Worm (Caenorhabditis elegans): ENCODE data around the gene gldi-4.

The gldi-4 gene

ce11 chrIV:7035823-7036222 is 18.4 kb downstream of the gldi-4 start, which contains the start of gene C06G3.3:
C06G3.3 (plus strand) TSS chrIV:7036123.
- TF ChIP-seq nfya-1 (tag; optimal IDR thresholded peaks at IDR 0.05), result no peak
- no peak for TF ChIP-seq pha-4 (tag; optimal IDR thresholded peaks at IDR 0.05)
- no peak for TF ChIP-seq pros-1 (tag; optimal IDR thresholded peaks at IDR 0.05)
- TF ChIP-seq unc-3 (GFP tag; conservative IDR thresholded peaks at IDR 0.05), result no peak
- no peak for TF ChIP-seq unc-3 (tag; optimal IDR thresholded peaks at IDR 0.05)
- TF ChIP-seq unc-55 (GFP tag; optimal IDR thresholded peaks at IDR 0.05), result no peak
- no peak for TF ChIP-seq pax-1 (tag; optimal IDR thresholded peaks at IDR 0.05)
- no peak for TF ChIP-seq rnt-1 (tag; optimal IDR thresholded peaks at IDR 0.05)
- no peak for TF ChIP-seq hlh-6 (tag; optimal IDR thresholded peaks at IDR 0.05)
- TF ChIP-seq ceh-22 (tag; optimal IDR thresholded peaks at IDR 0.05), result no peak
- TF ChIP-seq ceh-48 (tag; optimal IDR thresholded peaks at IDR 0.05), result no peak
- TF ChIP-seq fax-1 (tag; optimal IDR thresholded peaks at IDR 0.05), result no peak
- TF ChIP-seq sox-4 (tag; optimal IDR thresholded peaks at IDR 0.05), result no peak
- no peak for TF ChIP-seq C08G9.2 (tag; optimal IDR thresholded peaks at IDR 0.05)
- TF ChIP-seq ceh-19 (GFP tag; optimal IDR thresholded peaks at IDR 0.05), result no peak

- no peak for TF ChIP-seq C38D4.7 (GFP tag; optimal IDR thresholded peaks at IDR 0.05)
- TF ChIP-seq elt-4 (tag; optimal IDR thresholded peaks at IDR 0.05), result no peak
- no peak for TF ChIP-seq lin-11 (tag; optimal IDR thresholded peaks at IDR 0.05)
- TF ChIP-seq hlh-13 (GFP tag; optimal IDR thresholded peaks at IDR 0.05), result no peak
- no peak for TF ChIP-seq nfya-1 (tag; optimal IDR thresholded peaks at IDR 0.05)
- TF ChIP-seq ceh-6 (GFP tag; optimal IDR thresholded peaks at IDR 0.05), result no peak
- no peak for TF ChIP-seq syd-9 (tag; optimal IDR thresholded peaks at IDR 0.05)
- TF ChIP-seq ceh-22 (tag; optimal IDR thresholded peaks at IDR 0.05), result no peak
- no peak for TF ChIP-seq ceh-14 (tag; optimal IDR thresholded peaks at IDR 0.05)
- no peak for TF ChIP-seq pha-2 (tag; optimal IDR thresholded peaks at IDR 0.05)
- no peak for TF ChIP-seq nhr-11 (tag; optimal IDR thresholded peaks at IDR 0.05)
- no peak for TF ChIP-seq ets-4 (tag; optimal IDR thresholded peaks at IDR 0.05)
- TF ChIP-seq gmeb-2 (tag; optimal IDR thresholded peaks at IDR 0.05), result no peak
- TF ChIP-seq Y22D7AL.16 (tag; optimal IDR thresholded peaks at IDR 0.05), result no peak
- TF ChIP-seq madf-2 (tag; optimal IDR thresholded peaks at IDR 0.05), result no peak
- no peak for TF ChIP-seq pqm-1 (tag; optimal IDR thresholded peaks at IDR 0.05)
- TF ChIP-seq unc-55 (GFP tag; optimal IDR thresholded peaks at IDR 0.05), result no peak
- TF ChIP-seq sox-4 (tag; optimal IDR thresholded peaks at IDR 0.05), result no peak
- no peak for TF ChIP-seq ceh-34 (tag; optimal IDR thresholded peaks at IDR 0.05)
Measured at ce11 chrIV:7036790-7037189, 19.4 kb downstream of the gldi-4 start, which contains the start of gene ufl-1. ufl-1 (minus strand) TSS chrIV:7036859.

- TF ChIP-seq pros-1 (tag; optimal IDR thresholded peaks at IDR 0.05) (no peak), ahr-1 (tag; optimal IDR thresholded peaks at IDR 0.05) (peak; percentile 47), ceh-31 (tag; optimal IDR thresholded peaks at IDR 0.05) (peak; percentile 71), K02D7.2 (tag; optimal IDR thresholded peaks at IDR 0.05) (no peak), ceh-48 (tag; optimal IDR thresholded peaks at IDR 0.05) (peak; percentile 20), sdc-2 (tag; optimal IDR thresholded peaks at IDR 0.05) (peak; percentile 45), unc-55 (GFP tag; optimal IDR thresholded peaks at IDR 0.05) (no peak), hlh-15 (tag; optimal IDR thresholded peaks at IDR 0.05) (no peak), rnt-1 (tag; optimal IDR thresholded peaks at IDR 0.05) (peak; percentile 8), hlh-30 (tag; optimal IDR thresholded peaks at IDR 0.05; ENCODE audit: insufficient read depth) (peak; percentile 71), F13H6.1 (tag; optimal IDR thresholded peaks at IDR 0.05) (no peak), pag-3 (tag; optimal IDR thresholded peaks at IDR 0.05; ENCODE audit: borderline replicate concordance) (no peak), fkh-6 (tag; optimal IDR thresholded peaks at IDR 0.05) (peak; percentile 36), nfya-1 (tag; optimal IDR thresholded peaks at IDR 0.05) (peak; percentile 76), lim-6 (tag; optimal IDR thresholded peaks at IDR 0.05) (no peak), nhr-11 (tag; optimal IDR thresholded peaks at IDR 0.05) (no peak), pha-4 (tag; optimal IDR thresholded peaks at IDR 0.05) (no peak), unc-3 (GFP tag; conservative IDR thresholded peaks at IDR 0.05) (no peak), unc-3 (tag; optimal IDR thresholded peaks at IDR 0.05) (peak; percentile 45), gmeb-2 (tag; optimal IDR thresholded peaks at IDR 0.05) (peak; percentile 72), ets-4 (tag; optimal IDR thresholded peaks at IDR 0.05) (peak; percentile 24), pqm-1 (tag; optimal IDR thresholded peaks at IDR 0.05) (no peak), unc-86 (tag; optimal IDR thresholded peaks at IDR 0.05) (peak; percentile 48), nhr-232 (tag; optimal IDR thresholded peaks at IDR 0.05) (peak; percentile 18), ceh-2 (tag; optimal IDR thresholded peaks at IDR 0.05) (peak; percentile 77), ceh-24 (tag; optimal IDR thresholded peaks at IDR 0.05) (no peak), ref-2 (tag; optimal IDR thresholded peaks at IDR 0.05) (peak; percentile 78), odd-2 (tag; optimal IDR thresholded peaks at IDR 0.05) (peak; percentile 16), tbx-2 (tag; optimal IDR thresholded peaks at IDR 0.05) (peak; percentile 72)
Measured at ce11 chrIV:7039476-7040261, 22.2 kb downstream of the gldi-4 start, which contains the start of the genes cogc-2 and klp-18. cogc-2 (minus strand) TSS chrIV:7039580. klp-18 (plus strand) TSS chrIV:7040211.
